Worm (Caenorhabditis elegans): ENCODE measurements around the gene aat-8.

DNA sequence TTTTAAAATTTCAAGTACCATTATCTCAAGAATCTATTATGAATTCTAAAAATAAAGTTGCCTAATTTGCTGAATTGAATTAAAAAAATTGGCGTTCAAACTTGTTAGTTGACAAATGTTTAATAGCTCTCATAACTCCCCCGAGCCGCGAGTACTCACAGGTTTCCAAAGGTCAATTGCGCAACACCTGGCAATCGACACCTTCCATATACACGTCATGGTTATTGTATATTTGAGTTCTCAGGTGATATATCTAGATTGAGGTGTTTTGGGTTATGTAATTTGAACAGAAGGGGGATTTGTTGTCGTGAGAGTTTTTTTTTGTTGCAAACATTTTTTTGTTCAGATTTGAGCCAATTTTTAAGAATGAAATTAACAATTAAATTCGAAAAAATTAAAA lies 20.3 kb downstream of the aat-8 start:
- no peak for TF ChIP-seq him-1 (tag; optimal IDR thresholded peaks at IDR 0.05)
- TF ChIP-seq W03F9.2 (tag; optimal IDR thresholded peaks at IDR 0.05), result no peak
